Worm (Caenorhabditis elegans) whole organism, L2 larva: ENCODE data around the gene F10C1.9.

Source experiments
- F13H6.1 ChIP-seq: sonication (generic microtip); optimal IDR thresholded peaks from 2 replicates; lab custom pipeline; 2016; ENCODE audit warnings: missing genetic modification characterization, missing compliant biosample characterization
- R02D3.7 ChIP-seq: fragments of 150-350 bp; optimal IDR thresholded peaks from 2 replicates; lab custom pipeline; 2014; ENCODE audit warnings: missing biosample characterization, missing genetic modification characterization
- Y55F3AM.14 ChIP-seq: fragments of 200-800 bp; sonication (Bioruptor generic); optimal IDR thresholded peaks from 2 replicates; lab custom pipeline; 2018; ENCODE audit warnings: mild to moderate bottlenecking, missing genetic modification characterization, missing compliant biosample characterization
- aly-2 ChIP-seq: fragments of 150-350 bp; optimal IDR thresholded peaks from 2 replicates; lab custom pipeline; 2014; ENCODE audit warnings: missing biosample characterization, missing genetic modification characterization
- ama-1 ChIP-seq: fragments of 150-350 bp; optimal IDR thresholded peaks from 2 replicates; lab custom pipeline; 2018; ENCODE audit warnings: inconsistent platforms
- blmp-1 ChIP-seq: sonication (generic microtip); optimal IDR thresholded peaks from 2 replicates; lab custom pipeline; 2017; ENCODE audit warnings: missing genetic modification characterization, mild to moderate bottlenecking, missing compliant biosample characterization, antibody characterized with exemption, moderate library complexity; ENCODE audit not compliant: insufficient read depth
- dmd-4 ChIP-seq: sonication (generic microtip); optimal IDR thresholded peaks from 2 replicates; lab custom pipeline; 2017; ENCODE audit warnings: missing biosample characterization, missing genetic modification characterization
- egl-27 ChIP-seq: sonication (generic microtip); optimal IDR thresholded peaks from 3 replicates; lab custom pipeline; 2017; ENCODE audit warnings: missing biosample characterization, missing genetic modification reagents, missing genetic modification characterization
- elt-1 ChIP-seq: fragments of 150-350 bp; optimal IDR thresholded peaks from 2 replicates; lab custom pipeline; 2014; ENCODE audit warnings: missing biosample characterization, missing genetic modification characterization
- fos-1 ChIP-seq: fragments of 150-350 bp; optimal IDR thresholded peaks from 2 replicates; lab custom pipeline; 2014; ENCODE audit warnings: missing biosample characterization, missing genetic modification characterization
- gmeb-1 ChIP-seq: fragments of 150-350 bp; optimal IDR thresholded peaks from 2 replicates; lab custom pipeline; 2014; ENCODE audit warnings: missing biosample characterization, missing genetic modification characterization
- lin-11 ChIP-seq: fragments of 150-350 bp; sonication (generic microtip); optimal IDR thresholded peaks from 2 replicates; lab custom pipeline; 2014; ENCODE audit warnings: missing biosample characterization, missing genetic modification characterization, inconsistent platforms, mixed read lengths
- lsy-2 ChIP-seq, 2 experiments: fragments of 150-350 bp in 1 of 2; sonication (generic microtip) in 1 of 2; optimal IDR thresholded peaks; 2 replicates each; lab custom pipeline; 2014 to 2017; ENCODE audit warnings: missing biosample characterization in 2 of 2, missing genetic modification characterization in 2 of 2
- mab-5 ChIP-seq: fragments of 150-350 bp; optimal IDR thresholded peaks from 2 replicates; lab custom pipeline; 2014; ENCODE audit warnings: missing biosample characterization, missing genetic modification characterization
- nhr-10 ChIP-seq: sonication (generic microtip); optimal IDR thresholded peaks from 2 replicates; lab custom pipeline; 2017; ENCODE audit warnings: missing biosample characterization, missing genetic modification characterization
- nhr-11 ChIP-seq: fragments of 150-350 bp; optimal IDR thresholded peaks from 2 replicates; lab custom pipeline; 2014; ENCODE audit warnings: missing biosample characterization, missing genetic modification characterization
- nhr-12 ChIP-seq: fragments of 150-350 bp; optimal IDR thresholded peaks from 2 replicates; lab custom pipeline; 2014; ENCODE audit warnings: missing biosample characterization, missing genetic modification characterization
- nhr-129 ChIP-seq: fragments of 150-350 bp; optimal IDR thresholded peaks from 2 replicates; lab custom pipeline; 2014; ENCODE audit warnings: missing biosample characterization, missing genetic modification characterization
- nhr-21 ChIP-seq: fragments of 150-350 bp; optimal IDR thresholded peaks from 2 replicates; lab custom pipeline; 2014; ENCODE audit warnings: missing biosample characterization, missing genetic modification characterization
- nhr-23 ChIP-seq: fragments of 150-350 bp; optimal IDR thresholded peaks from 2 replicates; lab custom pipeline; 2014; ENCODE audit warnings: missing biosample characterization, missing genetic modification reagents, missing genetic modification characterization
- nhr-25 ChIP-seq: fragments of 150-350 bp; sonication (generic microtip); optimal IDR thresholded peaks from 3 replicates; lab custom pipeline; 2014; ENCODE audit warnings: missing biosample characterization, missing genetic modification characterization
- nhr-6 ChIP-seq: fragments of 150-350 bp; optimal IDR thresholded peaks from 2 replicates; lab custom pipeline; 2014; ENCODE audit warnings: missing biosample characterization, missing genetic modification characterization
- nhr-77 ChIP-seq: fragments of 150-350 bp; optimal IDR thresholded peaks from 2 replicates; lab custom pipeline; 2014; ENCODE audit warnings: missing biosample characterization, missing genetic modification characterization
- peb-1 ChIP-seq: fragments of 150-350 bp; optimal IDR thresholded peaks from 2 replicates; lab custom pipeline; 2014; ENCODE audit warnings: missing biosample characterization, missing genetic modification characterization
- sem-4 ChIP-seq: fragments of 150-350 bp; optimal IDR thresholded peaks from 2 replicates; lab custom pipeline; 2014; ENCODE audit warnings: missing biosample characterization, missing genetic modification reagents, missing genetic modification characterization
- sma-3 ChIP-seq: sonication (generic microtip); optimal IDR thresholded peaks from 2 replicates; lab custom pipeline; 2016; ENCODE audit warnings: missing genetic modification reagents, missing genetic modification characterization, missing compliant biosample characterization
- sma-9 ChIP-seq, 2 experiments: fragments of 150-350 bp in 1 of 2; sonication (generic microtip) in 1 of 2; optimal IDR thresholded peaks; 2 replicates each; lab custom pipeline; 2014 to 2016; ENCODE audit warnings: missing genetic modification characterization in 2 of 2, mild to moderate bottlenecking in 1 of 2, missing biosample characterization in 1 of 2, missing compliant biosample characterization in 1 of 2, missing genetic modification reagents in 1 of 2, moderate library complexity in 1 of 2
- snpc-4 ChIP-seq: fragments of 150-350 bp; optimal IDR thresholded peaks from 2 replicates; lab custom pipeline; 2014; ENCODE audit warnings: missing biosample characterization, missing genetic modification characterization
- unc-55 ChIP-seq: fragments of 150-350 bp; sonication (generic microtip); optimal IDR thresholded peaks from 3 replicates; lab custom pipeline; 2014; ENCODE audit warnings: missing biosample characterization, missing genetic modification reagents, missing genetic modification characterization
- unc-62 ChIP-seq: fragments of 150-350 bp; optimal IDR thresholded peaks from 2 replicates; lab custom pipeline; 2014; ENCODE audit warnings: missing biosample characterization, missing genetic modification reagents, missing genetic modification characterization
- zag-1 ChIP-seq: fragments of 150-350 bp; optimal IDR thresholded peaks from 2 replicates; lab custom pipeline; 2014; ENCODE audit warnings: missing biosample characterization, missing genetic modification characterization
- ztf-1 ChIP-seq: fragments of 200-800 bp; sonication (Bioruptor generic); conservative IDR thresholded peaks from 2 replicates; pipeline ENCODE4 v1.3.6; 2022; ENCODE audit warnings: missing genetic modification characterization, missing compliant biosample characterization
- ztf-4 ChIP-seq: fragments of 150-350 bp; optimal IDR thresholded peaks from 2 replicates; lab custom pipeline; 2014; ENCODE audit warnings: missing biosample characterization, missing genetic modification characterization

F10C1.9 gene

DNA sequence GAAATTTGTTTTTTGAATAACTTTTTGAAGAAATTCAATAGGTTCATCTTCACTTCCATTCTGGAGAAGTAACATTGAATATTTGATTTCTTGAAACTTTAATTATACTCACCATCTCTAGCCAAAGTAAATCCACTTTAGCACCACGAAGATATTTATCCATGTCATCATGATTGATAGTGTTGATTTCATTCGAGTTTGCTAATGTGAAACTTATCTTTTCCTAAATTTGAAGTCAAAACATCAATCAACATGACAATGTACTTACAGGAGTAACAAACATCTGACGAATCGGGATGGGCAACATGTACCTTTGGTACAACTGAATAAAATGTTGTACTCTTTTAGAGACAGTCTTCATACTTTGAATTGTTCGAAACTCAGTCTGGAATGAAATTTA lies 47.7 kb downstream of the F10C1.9 start:
- TF ChIP-seq ztf-4 (tag; lab: Kevin White, UChicago) (no peak), R02D3.7 (no peak), aly-2 (tag; lab: Kevin White, UChicago) (no peak), dmd-4 (tag; lab: Kevin White, UChicago) (no peak), elt-1 (tag; lab: Kevin White, UChicago) (no peak), nhr-10 (no peak), blmp-1 (tag; lab: Kevin White, UChicago) (no peak), lsy-2 (tag; optimal IDR thresholded peaks at IDR 0.05; lab: Kevin White, UChicago) (no peak), nhr-77 (tag; lab: Kevin White, UChicago) (no peak)

DNA sequence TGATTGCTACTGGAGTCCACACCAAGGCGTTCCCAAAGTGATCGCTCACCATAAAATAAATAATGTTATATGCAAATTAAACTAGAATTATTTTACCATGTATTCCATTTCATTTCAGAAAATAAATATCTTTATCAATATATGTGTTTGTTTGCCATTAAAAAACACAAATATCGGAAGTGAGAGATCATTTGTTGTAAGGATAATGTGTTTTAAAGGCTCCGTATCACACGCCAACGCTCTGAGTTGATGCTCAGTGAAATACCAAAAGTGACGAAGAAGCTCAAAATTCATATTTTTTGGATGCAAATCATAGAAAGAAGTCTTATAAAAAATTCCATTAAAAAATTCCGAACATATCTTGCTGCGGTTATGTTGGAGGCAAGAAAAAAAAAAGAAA lies 48.9 kb downstream of the F10C1.9 start:
- TF ChIP-seq nhr-129 (tag; lab: Kevin White, UChicago) (no peak), sma-9 (GFP tag; optimal IDR thresholded peaks at IDR 0.05; lab: Kevin White, UChicago) (no peak), sma-9 (tag; optimal IDR thresholded peaks at IDR 0.05; lab: Kevin White, UChicago) (no peak), lsy-2 (tag; optimal IDR thresholded peaks at IDR 0.05; lab: Kevin White, UChicago) (no peak), mab-5 (no peak), R02D3.7 (no peak), nhr-11 (tag; lab: Kevin White, UChicago) (no peak), zag-1 (tag; lab: Kevin White, UChicago) (no peak), nhr-12 (no peak), elt-1 (tag; lab: Kevin White, UChicago) (no peak), aly-2 (tag; lab: Kevin White, UChicago) (no peak), egl-27 (tag; lab: Kevin White, UChicago) (no peak), peb-1 (no peak), F13H6.1 (tag; lab: Kevin White, UChicago) (no peak)

DNA sequence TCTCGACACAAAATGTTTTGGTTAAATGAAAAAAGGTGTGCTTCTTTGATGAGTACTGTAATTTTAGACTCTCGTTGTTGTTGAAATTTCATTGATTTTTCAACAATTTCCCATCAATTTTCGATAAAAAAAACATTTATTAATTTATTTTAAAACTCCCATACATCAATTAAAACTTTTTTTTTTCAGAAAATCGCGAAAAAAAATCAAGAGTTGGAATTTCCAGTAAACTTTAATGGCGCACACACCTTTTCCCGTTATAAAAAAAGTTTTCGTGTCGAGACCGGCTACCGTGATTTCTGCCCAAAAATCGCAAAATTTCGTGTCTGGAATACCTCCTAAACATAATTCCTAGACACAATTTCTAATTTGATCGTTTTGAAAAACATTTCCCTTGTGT lies 50.3 kb downstream of the F10C1.9 start, which contains the start of gene C25H3.14:
TSS of gene C25H3.14 (plus strand) at position 301 of the 400 bp plus-strand sequence.
- TF ChIP-seq peb-1 (no peak), nhr-11 (tag; lab: Kevin White, UChicago) (no peak), lsy-2 (tag; optimal IDR thresholded peaks at IDR 0.05; lab: Kevin White, UChicago) (no peak), R02D3.7 (no peak), unc-62 (GFP tag; lab: Kevin White, UChicago) (no peak), nhr-12 (no peak), egl-27 (tag; lab: Kevin White, UChicago) (no peak), snpc-4 (tag; lab: Kevin White, UChicago) (no peak), nhr-129 (tag; lab: Kevin White, UChicago) (no peak), nhr-21 (no peak), sma-3 (GFP tag; lab: Kevin White, UChicago) (no peak), nhr-10 (no peak), elt-1 (tag; lab: Kevin White, UChicago) (no peak), ama-1 (lab: Kevin White, UChicago) (no peak), unc-55 (GFP tag; lab: Kevin White, UChicago) (no peak), nhr-23 (tag; lab: Kevin White, UChicago) (no peak), gmeb-1 (tag; lab: Kevin White, UChicago) (no peak), nhr-25 (tag; lab: Kevin White, UChicago) (no peak), ztf-1 (GFP tag; lab: Robert Waterston, UW) (no peak)

DNA sequence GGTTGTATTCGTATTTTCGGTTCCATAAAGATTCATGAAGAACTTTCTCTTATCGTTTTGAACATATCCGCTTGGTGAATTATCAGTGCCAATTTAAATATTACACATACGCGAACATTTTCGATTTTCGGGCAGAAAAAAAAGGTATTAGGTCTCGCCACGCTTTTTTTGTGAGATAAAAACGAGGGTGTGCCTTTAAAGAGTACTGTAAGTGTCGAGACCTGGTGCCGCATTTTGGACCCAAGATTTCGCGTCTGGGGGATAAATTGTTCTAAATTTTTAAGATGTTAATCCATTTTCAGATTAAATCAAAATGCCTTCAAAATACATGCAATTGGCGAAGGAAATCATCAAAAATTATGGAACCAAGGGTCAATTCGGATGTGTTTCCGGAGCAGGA lies 51.2 kb downstream of the F10C1.9 start, which contains the start of gene C25H3.3:
TSS of gene C25H3.3 (plus strand) at position 301 of the 400 bp plus-strand sequence.
- no peak for TF ChIP-seq Y55F3AM.14 (GFP tag; lab: Kevin White, UChicago)
- TF ChIP-seq peb-1: no peak
- TF ChIP-seq sem-4: no peak
- TF ChIP-seq nhr-6 (tag; lab: Kevin White, UChicago): no peak
- TF ChIP-seq lin-11 (tag; lab: Kevin White, UChicago): no peak
- TF ChIP-seq fos-1: no peak
- no peak for TF ChIP-seq ztf-4 (tag; lab: Kevin White, UChicago)
- TF ChIP-seq elt-1 (tag; lab: Kevin White, UChicago): no peak
